Worm (Caenorhabditis elegans): ENCODE data around the gene nish-1.

nish-1 gene

DNA sequence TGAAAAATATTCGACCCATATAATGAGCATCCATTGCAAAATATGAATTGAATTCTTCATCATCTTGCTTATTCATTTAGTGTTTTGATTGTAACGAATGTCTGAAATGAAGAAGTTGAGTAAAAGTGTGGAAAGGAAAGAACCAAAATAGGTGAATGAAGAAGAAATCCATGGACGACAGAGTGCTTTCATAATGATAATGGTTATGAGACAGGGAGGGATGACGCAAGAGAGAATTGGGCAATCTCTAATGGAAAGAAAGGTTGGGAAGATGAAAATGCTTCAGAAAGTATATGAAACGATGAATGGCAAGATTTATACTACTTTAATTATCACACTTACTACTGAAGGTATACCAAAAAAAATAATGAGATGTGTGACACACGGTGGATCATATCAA is 40.2 kb downstream of the nish-1 start, which contains the start of gene ZK596.3:
Gene ZK596.3, minus strand, starts transcription at position 101 of the 400 bp plus-strand sequence.
- no peak for TF ChIP-seq elt-1 (tag; optimal IDR thresholded peaks at IDR 0.05)
- TF ChIP-seq snpc-4 (tag; optimal IDR thresholded peaks at IDR 0.05), result no peak
- TF ChIP-seq nhr-23 (tag; optimal IDR thresholded peaks at IDR 0.05), result no peak
- TF ChIP-seq ceh-82 (tag; optimal IDR thresholded peaks at IDR 0.05), result no peak
- no peak for TF ChIP-seq ztf-4 (tag; optimal IDR thresholded peaks at IDR 0.05)
- TF ChIP-seq jun-1 (tag; optimal IDR thresholded peaks at IDR 0.05), result no peak
- TF ChIP-seq nhr-11 (tag; optimal IDR thresholded peaks at IDR 0.05), result no peak
- no peak for TF ChIP-seq ZK546.5 (tag; optimal IDR thresholded peaks at IDR 0.05)
- TF ChIP-seq R02D3.7 (tag; optimal IDR thresholded peaks at IDR 0.05), result no peak
- no peak for TF ChIP-seq tbx-2 (tag; optimal IDR thresholded peaks at IDR 0.05)
- no peak for TF ChIP-seq hmg-11 (tag; optimal IDR thresholded peaks at IDR 0.05)
- no peak for TF ChIP-seq pha-4 (tag; optimal IDR thresholded peaks at IDR 0.05)
- TF ChIP-seq nhr-76 (tag; optimal IDR thresholded peaks at IDR 0.05), result no peak
- TF ChIP-seq nhr-43 (tag; optimal IDR thresholded peaks at IDR 0.05; ENCODE audit: poor library complexity, severe bottlenecking), result no peak
- TF ChIP-seq pqm-1 (tag; optimal IDR thresholded peaks at IDR 0.05), result no peak
- TF ChIP-seq zag-1 (tag; optimal IDR thresholded peaks at IDR 0.05), result no peak
- TF ChIP-seq nhr-77 (tag; optimal IDR thresholded peaks at IDR 0.05), result no peak
- no peak for TF ChIP-seq egl-27 (tag; optimal IDR thresholded peaks at IDR 0.05)
- no peak for TF ChIP-seq elt-3 (tag; optimal IDR thresholded peaks at IDR 0.05)

DNA sequence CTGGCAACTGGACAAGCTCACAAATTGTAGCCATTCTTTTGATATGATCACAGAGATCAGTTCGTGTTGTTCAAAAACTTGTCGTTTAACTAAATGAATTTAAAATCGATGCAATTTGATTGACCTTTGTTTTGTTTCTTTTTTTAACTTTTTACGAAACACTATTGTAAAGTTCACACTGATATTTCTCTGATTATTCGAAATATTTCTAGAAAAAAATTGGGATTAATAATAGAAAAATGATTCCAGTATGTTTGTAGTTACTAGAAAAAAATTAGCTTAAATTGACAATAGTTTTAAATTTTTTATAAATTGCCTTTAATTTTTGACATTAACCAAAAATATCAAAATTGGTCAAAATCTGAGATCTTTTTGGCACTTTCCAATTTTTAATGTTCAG is 45.1 kb downstream of the nish-1 start, which contains the start of gene ZK596.2:
Gene ZK596.2, minus strand, starts transcription at position 101 of the 400 bp plus-strand sequence.
- no peak for TF ChIP-seq nhr-23 (tag; optimal IDR thresholded peaks at IDR 0.05)

DNA sequence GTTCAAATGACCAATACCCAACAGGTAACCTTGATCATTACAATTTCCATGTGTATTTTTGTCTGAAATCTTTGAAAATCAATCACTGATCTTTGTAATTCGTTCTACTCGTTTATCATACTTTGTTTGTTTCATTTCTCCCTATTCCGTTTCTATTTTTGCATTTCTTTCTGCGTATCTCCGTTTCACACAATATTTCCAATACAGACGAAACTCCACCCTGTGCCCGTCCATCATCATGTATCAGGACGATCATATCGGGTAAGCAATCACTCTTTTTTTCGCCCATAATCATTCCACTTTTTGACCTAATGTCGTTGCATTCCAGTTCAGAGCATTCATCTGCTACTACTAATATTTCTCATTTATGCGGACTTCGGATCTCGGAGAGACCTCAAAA is 45.6 kb downstream of the nish-1 start, which contains the start of gene pyk-2:
Gene pyk-2, plus strand, starts transcription at position 206 of the 400 bp plus-strand sequence.
- TF ChIP-seq fkh-10 (GFP tag; optimal IDR thresholded peaks at IDR 0.05), result no peak
- peak; percentile 67 for TF ChIP-seq pqm-1 (tag; optimal IDR thresholded peaks at IDR 0.05)
- TF ChIP-seq lin-39 (tag; optimal IDR thresholded peaks at IDR 0.05), result no peak
- peak; percentile 79 for TF ChIP-seq elt-2 (tag; optimal IDR thresholded peaks at IDR 0.05)
- no peak for TF ChIP-seq R02D3.7 (tag; optimal IDR thresholded peaks at IDR 0.05)
- TF ChIP-seq nhr-76 (tag; optimal IDR thresholded peaks at IDR 0.05), result no peak
- TF ChIP-seq ceh-28 (tag; optimal IDR thresholded peaks at IDR 0.05), result no peak

DNA sequence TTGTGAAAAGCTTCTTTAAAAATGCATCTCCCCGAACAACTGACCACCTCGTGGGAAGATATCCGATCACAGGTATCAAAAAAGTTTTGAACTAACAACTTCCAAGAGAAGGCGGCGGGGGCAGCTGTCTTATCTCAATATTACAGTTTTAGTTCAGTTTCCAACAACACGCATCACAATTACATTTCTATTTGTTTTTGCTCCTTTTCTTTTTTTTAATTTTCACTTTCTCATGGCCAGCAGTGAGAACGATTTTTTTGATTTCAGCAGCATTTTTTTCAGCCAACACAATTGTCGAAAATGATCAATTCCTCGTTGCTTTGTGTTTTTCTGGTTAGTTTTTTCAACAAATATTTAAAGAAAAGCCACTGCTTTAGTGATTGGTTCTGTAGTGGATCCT is 49.0 kb downstream of the nish-1 start, which contains the start of gene ZK593.2:
Gene ZK593.2, plus strand, starts transcription at position 301 of the 400 bp plus-strand sequence.
- TF ChIP-seq elt-2 (tag; optimal IDR thresholded peaks at IDR 0.05) (peak; percentile 40), elt-3 (tag; optimal IDR thresholded peaks at IDR 0.05) (no peak)

DNA sequence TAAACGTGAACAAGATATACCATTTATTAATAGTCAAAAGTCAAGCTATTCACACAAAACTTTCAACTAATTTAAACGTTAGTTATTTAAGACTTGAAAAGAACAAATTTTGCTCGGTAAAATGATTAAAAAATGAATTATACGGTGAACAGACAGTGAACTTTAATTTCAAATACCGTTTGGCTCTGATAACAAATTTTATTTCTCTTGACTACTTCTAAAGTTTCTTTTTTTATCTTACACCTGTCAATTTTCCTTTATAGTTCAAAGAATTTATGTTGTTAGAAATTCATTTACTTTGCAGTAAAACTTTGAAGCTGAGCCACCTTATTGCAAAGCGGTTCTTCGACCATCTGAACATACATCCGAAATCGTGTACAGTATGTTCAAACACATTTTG is 51.3 kb downstream of the nish-1 start, which contains the start of gene ZK593.3:
Gene ZK593.3, plus strand, starts transcription at position 301 of the 400 bp plus-strand sequence.
- no peak for TF ChIP-seq skn-1 (tag; optimal IDR thresholded peaks at IDR 0.05)
- TF ChIP-seq aly-2 (tag; optimal IDR thresholded peaks at IDR 0.05), result no peak
- peak; percentile 5 for TF ChIP-seq pqm-1 (tag; optimal IDR thresholded peaks at IDR 0.05)

DNA sequence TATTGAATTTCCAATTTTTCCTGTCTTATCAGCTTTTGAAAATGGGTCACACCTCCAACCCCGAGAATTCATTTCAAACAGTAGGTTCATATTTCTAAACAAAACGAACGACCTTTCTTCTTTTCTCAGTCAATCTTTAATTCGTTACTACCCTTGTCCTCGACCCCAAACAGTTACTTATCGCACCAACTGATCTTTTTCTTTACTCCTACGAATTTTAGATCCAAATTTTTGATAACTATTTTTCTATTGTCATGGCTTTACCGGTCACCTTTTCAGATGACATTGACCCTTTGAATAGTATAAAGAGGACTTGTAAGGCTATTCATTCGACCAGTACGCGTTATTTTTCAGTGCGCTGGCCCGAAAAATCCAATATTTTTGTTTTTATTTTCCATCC is 52.0 kb downstream of the nish-1 start:
- TF ChIP-seq nhr-23 (tag; optimal IDR thresholded peaks at IDR 0.05) (peak; percentile 60), elt-1 (tag; optimal IDR thresholded peaks at IDR 0.05) (peak; percentile 91), ztf-11 (tag; optimal IDR thresholded peaks at IDR 0.05) (no peak), aly-2 (tag; optimal IDR thresholded peaks at IDR 0.05) (no peak), fkh-2 (tag; optimal IDR thresholded peaks at IDR 0.05) (no peak), nhr-77 (tag; optimal IDR thresholded peaks at IDR 0.05) (no peak), daf-12 (tag; optimal IDR thresholded peaks at IDR 0.05) (no peak), nhr-25 (tag; optimal IDR thresholded peaks at IDR 0.05) (peak; percentile 47), nhr-67 (tag; optimal IDR thresholded peaks at IDR 0.05) (no peak), mdl-1 (tag; optimal IDR thresholded peaks at IDR 0.05) (no peak), ceh-82 (tag; optimal IDR thresholded peaks at IDR 0.05) (no peak), elt-2 (tag; optimal IDR thresholded peaks at IDR 0.05) (no peak), lsy-12 (tag; optimal IDR thresholded peaks at IDR 0.05) (no peak), nhr-237 (tag; optimal IDR thresholded peaks at IDR 0.05) (no peak)

Measured in whole organism, L3 larva.